Fruit fly (Drosophila melanogaster): Measurements from ENCODE around the gene CG1635.
A peak's percentile ranks its signal among the peaks of the same experiment; 100 is the strongest.

Gene CG1635

dm6 chr3R:31588374-31588773 is at the start of gene CG1635:
CG1635 (plus strand) TSS chr3R:31588673.
- no peak for TF ChIP-seq pan (optimal IDR thresholded peaks at IDR 0.05)
- no peak for TF ChIP-seq CG8478 (optimal IDR thresholded peaks at IDR 0.05)
- TF ChIP-seq EcR (GFP tag; optimal IDR thresholded peaks at IDR 0.05): no peak
- no peak for TF ChIP-seq psq (optimal IDR thresholded peaks at IDR 0.05)
- TF ChIP-seq Dll (optimal IDR thresholded peaks at IDR 0.05): no peak
- no peak for TF ChIP-seq usp (GFP tag; optimal IDR thresholded peaks at IDR 0.05)

- TF ChIP-seq Dll (optimal IDR thresholded peaks at IDR 0.05): no peak
- no peak for TF ChIP-seq pan (optimal IDR thresholded peaks at IDR 0.05)
- no peak for TF ChIP-seq psq (optimal IDR thresholded peaks at IDR 0.05)
- TF ChIP-seq EcR (GFP tag; optimal IDR thresholded peaks at IDR 0.05): no peak
- TF ChIP-seq CG8478 (optimal IDR thresholded peaks at IDR 0.05): no peak
- no peak for TF ChIP-seq usp (GFP tag; optimal IDR thresholded peaks at IDR 0.05)
These were observed 46.6 kb upstream of the CG1635 start for dm6 chr3R:31541915-31542314.

- no peak for TF ChIP-seq pan (optimal IDR thresholded peaks at IDR 0.05)
These were observed 45.8 kb upstream of the CG1635 start, which contains the start of gene nyo for dm6 chr3R:31542721-31543120. nyo (plus strand) TSS chr3R:31543032.

- TF ChIP-seq pan (optimal IDR thresholded peaks at IDR 0.05) (no peak), Dll (optimal IDR thresholded peaks at IDR 0.05) (no peak), usp (GFP tag; optimal IDR thresholded peaks at IDR 0.05) (no peak), EcR (GFP tag; optimal IDR thresholded peaks at IDR 0.05) (no peak), psq (optimal IDR thresholded peaks at IDR 0.05) (no peak), CG8478 (optimal IDR thresholded peaks at IDR 0.05) (no peak)
These were observed 39.5 kb upstream of the CG1635 start for dm6 chr3R:31548766-31549510.

dm6 chr3R:31550910-31551309 is 37.6 kb upstream of the CG1635 start:
- TF ChIP-seq pan (optimal IDR thresholded peaks at IDR 0.05) (no peak), CG8478 (optimal IDR thresholded peaks at IDR 0.05) (no peak), usp (GFP tag; optimal IDR thresholded peaks at IDR 0.05) (no peak), EcR (GFP tag; optimal IDR thresholded peaks at IDR 0.05) (no peak), psq (optimal IDR thresholded peaks at IDR 0.05) (no peak), Dll (optimal IDR thresholded peaks at IDR 0.05) (no peak)

- TF ChIP-seq Dll (optimal IDR thresholded peaks at IDR 0.05) (no peak), psq (optimal IDR thresholded peaks at IDR 0.05) (no peak), pan (optimal IDR thresholded peaks at IDR 0.05) (no peak), EcR (GFP tag; optimal IDR thresholded peaks at IDR 0.05) (no peak), usp (GFP tag; optimal IDR thresholded peaks at IDR 0.05) (no peak), CG8478 (optimal IDR thresholded peaks at IDR 0.05) (no peak)
These were observed 29.7 kb upstream of the CG1635 start for dm6 chr3R:31558720-31559280.

dm6 chr3R:31559781-31560180 is 28.7 kb upstream of the CG1635 start:
- TF ChIP-seq EcR (GFP tag; optimal IDR thresholded peaks at IDR 0.05) (peak in 1 of 2 experiments; percentile 0), psq (optimal IDR thresholded peaks at IDR 0.05) (no peak)

- TF ChIP-seq psq (optimal IDR thresholded peaks at IDR 0.05) (no peak), EcR (GFP tag; optimal IDR thresholded peaks at IDR 0.05) (no peak), CG8478 (optimal IDR thresholded peaks at IDR 0.05) (no peak), pan (optimal IDR thresholded peaks at IDR 0.05) (no peak), Dll (optimal IDR thresholded peaks at IDR 0.05) (no peak), usp (GFP tag; optimal IDR thresholded peaks at IDR 0.05) (no peak)
These were observed 24.3 kb upstream of the CG1635 start for dm6 chr3R:31564164-31564563.

- no peak for TF ChIP-seq psq (optimal IDR thresholded peaks at IDR 0.05)
- no peak for TF ChIP-seq usp (GFP tag; optimal IDR thresholded peaks at IDR 0.05)
- TF ChIP-seq CG8478 (optimal IDR thresholded peaks at IDR 0.05): no peak
- no peak for TF ChIP-seq EcR (GFP tag; optimal IDR thresholded peaks at IDR 0.05)
- TF ChIP-seq pan (optimal IDR thresholded peaks at IDR 0.05): no peak
- no peak for TF ChIP-seq Dll (optimal IDR thresholded peaks at IDR 0.05)
These were observed 23.9 kb upstream of the CG1635 start for dm6 chr3R:31564588-31564987.

dm6 chr3R:31565738-31566137 is 22.7 kb upstream of the CG1635 start:
- TF ChIP-seq psq (optimal IDR thresholded peaks at IDR 0.05): no peak
- TF ChIP-seq pan (optimal IDR thresholded peaks at IDR 0.05): no peak
- no peak for TF ChIP-seq usp (GFP tag; optimal IDR thresholded peaks at IDR 0.05)
- TF ChIP-seq Dll (optimal IDR thresholded peaks at IDR 0.05): no peak
- TF ChIP-seq EcR (GFP tag; optimal IDR thresholded peaks at IDR 0.05): no peak
- no peak for TF ChIP-seq CG8478 (optimal IDR thresholded peaks at IDR 0.05)

- TF ChIP-seq psq (optimal IDR thresholded peaks at IDR 0.05) (no peak), pan (optimal IDR thresholded peaks at IDR 0.05) (no peak), Dll (optimal IDR thresholded peaks at IDR 0.05) (no peak), EcR (GFP tag; optimal IDR thresholded peaks at IDR 0.05) (no peak), usp (GFP tag; optimal IDR thresholded peaks at IDR 0.05) (no peak), CG8478 (optimal IDR thresholded peaks at IDR 0.05) (no peak)
These were observed 21.7 kb upstream of the CG1635 start for dm6 chr3R:31566738-31567137.

- TF ChIP-seq CG8478 (optimal IDR thresholded peaks at IDR 0.05) (no peak), EcR (GFP tag; optimal IDR thresholded peaks at IDR 0.05) (no peak), Dll (optimal IDR thresholded peaks at IDR 0.05) (no peak), usp (GFP tag; optimal IDR thresholded peaks at IDR 0.05) (no peak)
These were observed 16.6 kb upstream of the CG1635 start, which contains the start of gene gammaCOP for dm6 chr3R:31571885-31572292. gammaCOP (plus strand) TSS chr3R:31572143.

dm6 chr3R:31577351-31577750 is 11.1 kb upstream of the CG1635 start:
- TF ChIP-seq EcR (GFP tag; optimal IDR thresholded peaks at IDR 0.05) (no peak), usp (GFP tag; optimal IDR thresholded peaks at IDR 0.05) (no peak), psq (optimal IDR thresholded peaks at IDR 0.05) (no peak), Dll (optimal IDR thresholded peaks at IDR 0.05) (no peak), CG8478 (optimal IDR thresholded peaks at IDR 0.05) (no peak), pan (optimal IDR thresholded peaks at IDR 0.05) (no peak)

All from whole organism.